Worm (Caenorhabditis elegans) whole organism, L1 larva: Measurements from ENCODE around the gene spch-1.

Source experiments
- C04F5.9 ChIP-seq: sonication (generic microtip); optimal IDR thresholded peaks from 2 replicates; lab custom pipeline; 2016; ENCODE audit warnings: missing genetic modification characterization, missing compliant biosample characterization
- C16A3.4 ChIP-seq: fragments of 150-350 bp; optimal IDR thresholded peaks from 2 replicates; lab custom pipeline; 2014; ENCODE audit warnings: missing biosample characterization, missing genetic modification characterization
- F16B12.6 ChIP-seq: fragments of 150-350 bp; optimal IDR thresholded peaks from 2 replicates; lab custom pipeline; 2014; ENCODE audit warnings: missing biosample characterization, missing genetic modification characterization
- alr-1 ChIP-seq: fragments of 200-800 bp; sonication (Bioruptor generic); optimal IDR thresholded peaks from 2 replicates; lab custom pipeline; 2018; ENCODE audit warnings: borderline replicate concordance, mild to moderate bottlenecking, missing genetic modification characterization, missing compliant biosample characterization
- blmp-1 ChIP-seq: fragments of 150-350 bp; optimal IDR thresholded peaks from 2 replicates; lab custom pipeline; 2014; ENCODE audit warnings: missing biosample characterization, missing genetic modification characterization
- ceh-63 ChIP-seq: fragments of 200-800 bp; sonication (Bioruptor generic); optimal IDR thresholded peaks from 2 replicates; lab custom pipeline; 2018; ENCODE audit warnings: mild to moderate bottlenecking, missing genetic modification characterization, missing compliant biosample characterization
- ceh-90 ChIP-seq: sonication (generic microtip); optimal IDR thresholded peaks from 2 replicates; lab custom pipeline; 2016; ENCODE audit warnings: missing genetic modification characterization, missing compliant biosample characterization
- ces-1 ChIP-seq: fragments of 150-350 bp; optimal IDR thresholded peaks from 2 replicates; lab custom pipeline; 2014; ENCODE audit warnings: missing biosample characterization, missing genetic modification reagents, missing genetic modification characterization
- dpl-1 ChIP-seq, 3 experiments: fragments of 150-350 bp in 2 of 3; sonication (generic microtip) in 1 of 3; optimal IDR thresholded peaks; 2 replicates each; lab custom pipeline; 2014 to 2017; ENCODE audit warnings: missing biosample characterization in 3 of 3, missing genetic modification characterization in 3 of 3, missing genetic modification reagents in 3 of 3
- efl-1 ChIP-seq, 4 experiments: fragments of 150-350 bp; optimal IDR thresholded peaks in 3 of 4; peaks in 1 of 4; 1 replicate in 1 of 4; 2 replicates in 3 of 4; lab custom pipeline; 2014; ENCODE audit warnings: missing biosample characterization in 2 of 4, missing genetic modification characterization in 2 of 4, missing genetic modification reagents in 2 of 4
- egl-13 ChIP-seq: sonication (generic microtip); optimal IDR thresholded peaks from 2 replicates; lab custom pipeline; 2016; ENCODE audit warnings: missing genotype, missing genetic modification reagents, missing genetic modification characterization, missing compliant biosample characterization
- elt-2 ChIP-seq: sonication (generic microtip); optimal IDR thresholded peaks from 2 replicates; lab custom pipeline; 2016; ENCODE audit warnings: missing genetic modification characterization, mild to moderate bottlenecking, inconsistent platforms, missing compliant biosample characterization, missing genetic modification reagents
- elt-3 ChIP-seq, 6 experiments: fragments of 150-350 bp in 1 of 6; sonication (generic microtip); optimal IDR thresholded peaks; 2 replicates each; lab custom pipeline; 2017 to 2018; ENCODE audit warnings: missing biosample characterization in 6 of 6, missing genetic modification characterization in 6 of 6, inconsistent platforms in 1 of 6
- fkh-10 ChIP-seq: sonication (generic microtip); optimal IDR thresholded peaks from 2 replicates; lab custom pipeline; 2017; ENCODE audit warnings: missing biosample characterization, missing genetic modification reagents, missing genetic modification characterization
- fkh-8 ChIP-seq: sonication (generic microtip); optimal IDR thresholded peaks from 2 replicates; lab custom pipeline; 2016; ENCODE audit warnings: mild to moderate bottlenecking, missing genetic modification characterization, missing compliant biosample characterization
- grh-1 ChIP-seq: fragments of 200-800 bp; sonication (Bioruptor generic); IDR thresholded peaks from 2 replicates; pipeline ENCODE4 v1.3.6; 2022; ENCODE audit warnings: missing genetic modification reagents, missing genetic modification characterization, missing compliant biosample characterization
- hlh-17 ChIP-seq: fragments of 200-800 bp; sonication (Bioruptor generic); optimal IDR thresholded peaks from 2 replicates; lab custom pipeline; 2018; ENCODE audit warnings: missing genetic modification characterization, mild to moderate bottlenecking, missing compliant biosample characterization, moderate library complexity, borderline replicate concordance
- irx-1 ChIP-seq: sonication (generic microtip); optimal IDR thresholded peaks from 2 replicates; lab custom pipeline; 2016; ENCODE audit warnings: missing genetic modification characterization, missing compliant biosample characterization
- lin-14 ChIP-seq: fragments of 200-800 bp; sonication (Bioruptor generic); optimal IDR thresholded peaks from 2 replicates; lab custom pipeline; 2018; ENCODE audit warnings: mild to moderate bottlenecking, missing genetic modification characterization, moderate library complexity, missing compliant biosample characterization
- lin-15B ChIP-seq: fragments of 150-350 bp; sonication (generic microtip); optimal IDR thresholded peaks from 3 replicates; lab custom pipeline; 2014; ENCODE audit warnings: missing biosample characterization, missing genetic modification characterization
- lin-35 ChIP-seq, 2 experiments: fragments of 150-350 bp; optimal IDR thresholded peaks; 2 replicates each; lab custom pipeline; 2014; ENCODE audit warnings: missing biosample characterization in 2 of 2, missing genetic modification characterization in 2 of 2, missing genetic modification reagents in 2 of 2
- lin-39 ChIP-seq: fragments of 150-350 bp; optimal IDR thresholded peaks from 2 replicates; lab custom pipeline; 2014; ENCODE audit warnings: missing biosample characterization, missing genetic modification reagents, missing genetic modification characterization
- lsy-2 ChIP-seq, 2 experiments: fragments of 150-350 bp; optimal IDR thresholded peaks; 2 replicates each; lab custom pipeline; 2014; ENCODE audit warnings: missing biosample characterization in 2 of 2, missing genetic modification characterization in 2 of 2
- mdl-1 ChIP-seq, 2 experiments: fragments of 150-350 bp; optimal IDR thresholded peaks; 2 replicates each; lab custom pipeline; 2014 to 2017; ENCODE audit warnings: missing biosample characterization in 2 of 2, missing genetic modification characterization in 2 of 2, inconsistent platforms in 1 of 2
- mef-2 ChIP-seq: fragments of 150-350 bp; optimal IDR thresholded peaks from 2 replicates; lab custom pipeline; 2014; ENCODE audit warnings: missing biosample characterization, missing genetic modification characterization
- mep-1 ChIP-seq: fragments of 150-350 bp; optimal IDR thresholded peaks from 2 replicates; lab custom pipeline; 2014; ENCODE audit warnings: missing biosample characterization, missing genetic modification characterization
- nhr-11 ChIP-seq: fragments of 150-350 bp; optimal IDR thresholded peaks from 2 replicates; lab custom pipeline; 2014; ENCODE audit warnings: missing biosample characterization, missing genetic modification characterization
- nhr-12 ChIP-seq: sonication (generic microtip); optimal IDR thresholded peaks from 2 replicates; lab custom pipeline; 2017; ENCODE audit warnings: missing biosample characterization, missing genetic modification characterization
- nhr-47 ChIP-seq: sonication (generic microtip); optimal IDR thresholded peaks from 2 replicates; lab custom pipeline; 2016; ENCODE audit warnings: mild to moderate bottlenecking, missing genetic modification characterization, moderate library complexity, missing compliant biosample characterization
- pag-3 ChIP-seq: sonication (generic microtip); optimal IDR thresholded peaks from 2 replicates; lab custom pipeline; 2017; ENCODE audit warnings: missing genetic modification characterization, mild to moderate bottlenecking, missing compliant biosample characterization, antibody characterized with exemption, borderline replicate concordance; ENCODE audit not compliant: insufficient read depth
- pqm-1 ChIP-seq: sonication (generic microtip); optimal IDR thresholded peaks from 3 replicates; lab custom pipeline; 2017; ENCODE audit warnings: missing biosample characterization, missing genetic modification characterization
- rnt-1 ChIP-seq: sonication (generic microtip); optimal IDR thresholded peaks from 2 replicates; lab custom pipeline; 2016; ENCODE audit warnings: mild to moderate bottlenecking, missing genetic modification characterization, moderate library complexity, missing compliant biosample characterization
- snu-23 ChIP-seq: sonication (generic microtip); optimal IDR thresholded peaks from 2 replicates; lab custom pipeline; 2016; ENCODE audit warnings: missing genetic modification characterization, missing compliant biosample characterization
- sox-4 ChIP-seq: sonication (generic microtip); optimal IDR thresholded peaks from 2 replicates; lab custom pipeline; 2016; ENCODE audit warnings: missing genetic modification characterization, missing compliant biosample characterization
- unc-86 ChIP-seq: sonication (generic microtip); optimal IDR thresholded peaks from 2 replicates; lab custom pipeline; 2016; ENCODE audit warnings: missing genetic modification characterization, missing compliant biosample characterization
- xbp-1 ChIP-seq: sonication (generic microtip); optimal IDR thresholded peaks from 2 replicates; lab custom pipeline; 2016; ENCODE audit warnings: missing genetic modification characterization, missing compliant biosample characterization

The spch-1 gene

ce11 chrIV:10110417-10110816 lies 924 bp downstream of the spch-1 start, which contains the start of gene egl-38:
Gene egl-38, minus strand, starts transcription at chrIV:10110517.
- TF ChIP-seq nhr-12 (tag; lab: Kevin White, UChicago): no peak
- TF ChIP-seq pqm-1 (tag; lab: Kevin White, UChicago): no peak
- no peak for TF ChIP-seq lin-15B (tag; lab: Kevin White, UChicago)

- TF ChIP-seq hlh-17 (no peak), elt-3 (tag; optimal IDR thresholded peaks at IDR 0.05; lab: Kevin White, UChicago) (no peak), nhr-47 (tag; lab: Kevin White, UChicago) (no peak), nhr-11 (tag; lab: Kevin White, UChicago) (no peak), rnt-1 (tag; lab: Kevin White, UChicago) (peak; percentile 1), mdl-1 (tag; optimal IDR thresholded peaks at IDR 0.05; lab: Kevin White, UChicago) (no peak), dpl-1 (GFP tag; optimal IDR thresholded peaks at IDR 0.05; lab: Kevin White, UChicago) (peak in 1 of 3 experiments; percentile 26), alr-1 (tag; lab: Kevin White, UChicago) (no peak), mef-2 (tag; lab: Kevin White, UChicago) (no peak), C04F5.9 (tag; lab: Kevin White, UChicago) (no peak), ceh-63 (GFP tag; lab: Kevin White, UChicago) (no peak), ces-1 (no peak), lsy-2 (tag; optimal IDR thresholded peaks at IDR 0.05; lab: Kevin White, UChicago) (no peak), lin-39 (tag; lab: Kevin White, UChicago) (no peak), sox-4 (tag; lab: Kevin White, UChicago) (no peak), efl-1 (optimal IDR thresholded peaks at IDR 0.05; lab: Kevin White, UChicago) (peak; percentile 16 to 36), efl-1 (GFP tag; optimal IDR thresholded peaks at IDR 0.05 in 1 of 2; lab: Kevin White, UChicago) (peak in 1 of 2 experiments; percentile 57), pag-3 (tag; lab: Kevin White, UChicago) (no peak), lin-35 (GFP tag; optimal IDR thresholded peaks at IDR 0.05; lab: Kevin White, UChicago) (peak in 1 of 2 experiments; percentile 45), lin-15B (tag; lab: Kevin White, UChicago) (no peak), unc-86 (tag; lab: Kevin White, UChicago) (no peak), C16A3.4 (no peak), xbp-1 (tag; lab: Kevin White, UChicago) (no peak), elt-2 (no peak), ceh-90 (tag; lab: Kevin White, UChicago) (no peak), fkh-8 (no peak), lin-14 (GFP tag; lab: Kevin White, UChicago) (no peak), fkh-10 (no peak), F16B12.6 (tag; lab: Kevin White, UChicago) (no peak), irx-1 (tag; lab: Kevin White, UChicago) (no peak), mep-1 (tag; lab: Kevin White, UChicago) (no peak), egl-13 (no peak), blmp-1 (tag; lab: Kevin White, UChicago) (peak; percentile 22), snu-23 (GFP tag; lab: Kevin White, UChicago) (no peak)
These were observed 14.5 kb downstream of the spch-1 start, which contains the start of gene dis-3 for ce11 chrIV:10096881-10097280. Gene dis-3, plus strand, starts transcription at chrIV:10097202.

- TF ChIP-seq mef-2 (tag; lab: Kevin White, UChicago): no peak
- no peak for TF ChIP-seq unc-86 (tag; lab: Kevin White, UChicago)
- no peak for TF ChIP-seq mdl-1 (tag; optimal IDR thresholded peaks at IDR 0.05; lab: Kevin White, UChicago)
- TF ChIP-seq fkh-8: no peak
- no peak for TF ChIP-seq F16B12.6 (tag; lab: Kevin White, UChicago)
- TF ChIP-seq rnt-1 (tag; lab: Kevin White, UChicago): no peak
- TF ChIP-seq nhr-11 (tag; lab: Kevin White, UChicago): no peak
- no peak for TF ChIP-seq nhr-47 (tag; lab: Kevin White, UChicago)
- no peak for TF ChIP-seq lin-14 (GFP tag; lab: Kevin White, UChicago)
- TF ChIP-seq ces-1: no peak
- TF ChIP-seq ceh-63 (GFP tag; lab: Kevin White, UChicago): no peak
- TF ChIP-seq grh-1 (GFP tag; lab: Robert Waterston, UW): no peak
- TF ChIP-seq irx-1 (tag; lab: Kevin White, UChicago): no peak
- TF ChIP-seq mep-1 (tag; lab: Kevin White, UChicago): no peak
These were observed 16.2 kb downstream of the spch-1 start, which contains the start of the genes C04G2.5 and msp-36 for ce11 chrIV:10095171-10095570. Gene C04G2.5, minus strand, starts transcription at chrIV:10095271. Gene msp-36, plus strand, starts transcription at chrIV:10095433.
